Fruit fly (Drosophila melanogaster): ENCODE results near the gene grn.

Gene grn

dm6 chr3R:8227344-8227743 lies 46.1 kb upstream of the grn start:
- peak; percentile 63 for TF ChIP-seq svp (GFP tag)
- TF ChIP-seq fd59A (GFP tag; optimal IDR thresholded peaks at IDR 0.05): no peak

DNA sequence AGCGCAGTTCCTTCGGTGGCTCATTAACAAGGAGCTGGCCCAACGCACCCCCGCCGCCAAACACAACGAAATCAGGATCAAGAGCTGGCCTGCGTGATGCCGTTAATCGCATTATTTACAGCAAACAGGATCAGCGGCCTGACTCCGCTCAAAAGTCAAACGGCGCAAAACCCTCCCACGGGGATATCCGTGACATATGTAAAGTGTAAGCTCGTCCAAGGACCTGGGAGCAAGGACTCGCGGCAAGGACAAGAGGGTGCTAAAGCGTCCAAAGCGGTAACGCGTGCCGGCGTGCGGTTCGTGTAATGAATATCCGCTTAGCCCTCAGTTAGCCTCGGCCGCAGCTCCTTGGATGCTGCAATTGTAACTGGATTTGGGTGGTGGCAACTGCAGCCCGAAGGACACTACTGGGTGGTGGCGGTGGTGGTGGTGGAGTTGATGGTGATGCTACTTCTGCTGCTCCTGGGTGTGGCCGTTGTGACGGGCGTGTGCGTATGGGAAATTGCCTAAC lies 44.3 kb upstream of the grn start:
- no peak for TF ChIP-seq fd85E (GFP tag; optimal IDR thresholded peaks at IDR 0.05)
- no peak for TF ChIP-seq CG1621 (tag; optimal IDR thresholded peaks at IDR 0.05)
- TF ChIP-seq svp (GFP tag): no peak
- no peak for TF ChIP-seq CG10631 (GFP tag; optimal IDR thresholded peaks at IDR 0.05)
- TF ChIP-seq CG31627 (GFP tag; optimal IDR thresholded peaks at IDR 0.05): no peak

DNA sequence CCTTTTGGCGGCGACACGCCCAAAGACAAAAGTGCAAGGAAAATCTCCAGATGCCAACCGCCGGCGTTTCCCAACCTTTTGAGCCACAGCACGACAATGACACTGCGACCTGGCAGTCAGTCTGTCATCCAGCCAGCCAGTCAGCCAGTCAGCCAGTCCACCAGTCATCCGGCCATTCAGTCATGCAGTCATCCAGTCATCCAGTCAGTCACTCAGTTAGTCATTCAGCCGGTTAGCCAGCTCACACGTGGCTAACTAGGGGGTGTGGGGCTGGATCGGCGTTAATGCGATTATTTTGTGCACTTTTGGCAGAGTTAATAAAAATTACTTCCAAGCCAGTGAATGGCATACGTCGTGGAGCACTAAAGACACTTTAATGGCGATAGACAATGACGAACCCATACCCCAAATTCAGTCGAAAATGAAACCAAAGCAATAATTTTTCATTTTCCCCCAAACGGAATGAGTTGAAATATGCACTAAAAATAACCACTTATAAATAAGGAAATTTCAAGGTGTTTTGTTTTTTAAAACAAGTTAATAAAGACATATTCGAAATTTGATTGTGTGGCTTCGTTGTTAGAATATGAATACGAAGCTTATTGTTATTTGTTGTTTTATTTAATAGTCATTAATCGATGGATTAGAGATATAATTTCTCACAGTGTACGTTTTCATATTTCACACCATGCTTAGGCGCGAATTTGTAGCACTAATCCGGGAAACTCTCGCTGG lies 43.6 kb upstream of the grn start:
- no peak for TF ChIP-seq salr (GFP tag; optimal IDR thresholded peaks at IDR 0.05)
- no peak for TF ChIP-seq topi (GFP tag; optimal IDR thresholded peaks at IDR 0.05)
- TF ChIP-seq fd59A (GFP tag; optimal IDR thresholded peaks at IDR 0.05): no peak
- TF ChIP-seq Hr38 (GFP tag; optimal IDR thresholded peaks at IDR 0.05): no peak
- no peak for TF ChIP-seq CG32006 (GFP tag; optimal IDR thresholded peaks at IDR 0.05)
- no peak for TF ChIP-seq CG6792 (GFP tag; optimal IDR thresholded peaks at IDR 0.05)
- no peak for TF ChIP-seq ss (GFP tag; optimal IDR thresholded peaks at IDR 0.05)
- no peak for TF ChIP-seq CG11902 (GFP tag; optimal IDR thresholded peaks at IDR 0.05)

dm6 chr3R:8223074-8223597 lies 41.9 kb upstream of the grn start:
- TF ChIP-seq CG16779 (tag; optimal IDR thresholded peaks at IDR 0.05) (no peak), vri (GFP tag; optimal IDR thresholded peaks at IDR 0.05) (no peak), topi (GFP tag; optimal IDR thresholded peaks at IDR 0.05) (no peak), salr (GFP tag; optimal IDR thresholded peaks at IDR 0.05) (no peak), fkh (GFP tag; optimal IDR thresholded peaks at IDR 0.05) (no peak), CG8632 (GFP tag; optimal IDR thresholded peaks at IDR 0.05) (no peak), CG3032 (tag; optimal IDR thresholded peaks at IDR 0.05) (no peak), CG10631 (GFP tag; optimal IDR thresholded peaks at IDR 0.05) (no peak), achi (GFP tag; optimal IDR thresholded peaks at IDR 0.05) (no peak), Gug (GFP tag; IDR thresholded peaks at IDR 0.05) (no peak), dsx (GFP tag; optimal IDR thresholded peaks at IDR 0.05; ENCODE audit: poor library complexity, severe bottlenecking) (no peak), ss (GFP tag; optimal IDR thresholded peaks at IDR 0.05) (no peak), CG10669 (GFP tag; optimal IDR thresholded peaks at IDR 0.05) (no peak), CG34406 (GFP tag; optimal IDR thresholded peaks at IDR 0.05) (no peak), CG6276 (GFP tag; optimal IDR thresholded peaks at IDR 0.05) (no peak), acj6 (GFP tag; optimal IDR thresholded peaks at IDR 0.05) (no peak), CG11294 (GFP tag; IDR thresholded peaks at IDR 0.05) (no peak), Smox (GFP tag; optimal IDR thresholded peaks at IDR 0.05) (no peak)

- TF ChIP-seq vri (GFP tag; optimal IDR thresholded peaks at IDR 0.05): no peak
- TF ChIP-seq dsx (GFP tag; optimal IDR thresholded peaks at IDR 0.05; ENCODE audit: poor library complexity, severe bottlenecking): peak; percentile 51
- TF ChIP-seq svp (GFP tag): peak; percentile 68
- no peak for TF ChIP-seq Hr39 (GFP tag; optimal IDR thresholded peaks at IDR 0.05)
- peak; percentile 28 for TF ChIP-seq Eip78C (GFP tag)
Observed at dm6 chr3R:8219891-8220290, 38.6 kb upstream of the grn start, which contains the start of gene CG18249. Gene CG18249 (plus strand): TSS chr3R:8220146.

DNA sequence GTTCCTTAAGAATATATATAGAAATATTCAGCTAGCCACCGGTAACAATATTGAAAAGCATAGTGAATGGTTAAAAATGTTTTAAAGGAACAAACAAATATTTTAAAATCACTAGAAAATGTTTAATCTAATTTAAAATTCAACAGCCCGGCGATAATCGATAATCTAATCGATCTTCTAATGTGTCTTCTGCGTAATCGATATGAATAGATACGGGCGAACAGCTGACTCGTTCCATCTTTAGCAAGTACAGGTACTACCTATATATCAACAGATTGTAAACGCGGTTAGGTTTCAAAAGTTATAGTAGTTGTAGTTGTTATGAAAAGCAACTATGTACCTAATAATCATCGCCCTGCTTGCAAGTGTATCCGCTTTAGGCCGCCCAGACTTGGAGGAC lies 36.5 kb upstream of the grn start, which contains the start of gene CG7800:
Gene CG7800 (plus strand): TSS at position 231 of the 400 bp plus-strand sequence.
- TF ChIP-seq CG8319 (GFP tag; optimal IDR thresholded peaks at IDR 0.05) (no peak), CG11294 (GFP tag; IDR thresholded peaks at IDR 0.05) (no peak), CG10669 (GFP tag; optimal IDR thresholded peaks at IDR 0.05) (no peak), Smox (GFP tag; optimal IDR thresholded peaks at IDR 0.05) (no peak), CG6854 (GFP tag; optimal IDR thresholded peaks at IDR 0.05) (no peak), CG31627 (GFP tag; optimal IDR thresholded peaks at IDR 0.05) (no peak), CG15336 (GFP tag; IDR thresholded peaks at IDR 0.05) (no peak), pdm3 (GFP tag; optimal IDR thresholded peaks at IDR 0.05) (no peak), CG8632 (GFP tag; optimal IDR thresholded peaks at IDR 0.05) (no peak), achi (GFP tag; optimal IDR thresholded peaks at IDR 0.05) (no peak), Ets96B (tag; optimal IDR thresholded peaks at IDR 0.05) (no peak)

All from whole organism, prepupa.